Worm (Caenorhabditis elegans): Measurements from ENCODE around the gene F41H10.12.

DNA sequence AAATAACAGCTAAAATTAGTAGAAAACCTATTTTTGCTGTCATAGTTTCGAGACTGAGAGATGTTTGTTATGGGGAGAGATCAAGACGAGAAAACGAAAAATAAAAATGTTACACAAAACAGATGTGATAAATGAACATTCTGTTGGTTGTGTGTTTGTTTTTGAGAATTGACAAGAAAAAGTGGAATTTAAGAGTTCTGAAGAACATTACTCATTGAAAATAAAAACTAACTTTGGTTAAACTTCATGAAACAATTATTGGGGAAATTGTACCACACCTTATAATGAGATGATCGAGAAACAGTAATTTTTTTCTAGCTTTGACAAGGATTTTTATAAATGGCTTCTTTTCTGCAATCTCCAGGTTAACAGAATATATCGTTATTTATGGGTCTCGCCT, 31.8 kb upstream of the F41H10.12 start, which contains the start of gene Y4C6B.7:
- no peak for TF ChIP-seq pha-4 (tag; optimal IDR thresholded peaks at IDR 0.05)
- no peak for TF ChIP-seq snpc-4 (tag; optimal IDR thresholded peaks at IDR 0.05)
- TF ChIP-seq pqm-1 (tag; optimal IDR thresholded peaks at IDR 0.05), result no peak
- TF ChIP-seq nhr-76 (tag; optimal IDR thresholded peaks at IDR 0.05), result no peak
- no peak for TF ChIP-seq unc-39 (tag; optimal IDR thresholded peaks at IDR 0.05)
- TF ChIP-seq egl-5 (tag; optimal IDR thresholded peaks at IDR 0.05), result no peak
- no peak for TF ChIP-seq elt-3 (tag; optimal IDR thresholded peaks at IDR 0.05)
- no peak for TF ChIP-seq elt-2 (tag; optimal IDR thresholded peaks at IDR 0.05)
- TF ChIP-seq ceh-28 (tag; optimal IDR thresholded peaks at IDR 0.05), result no peak

Data from whole organism, L3 larva.